Worm (Caenorhabditis elegans) whole organism, L4 larva: Measurements from ENCODE around the gene F31D4.5.

Source experiments
- D1046.2 ChIP-seq: fragments of 200-800 bp; sonication (Bioruptor generic); IDR thresholded peaks from 2 replicates; pipeline ENCODE4 v1.3.6; 2022; ENCODE audit warnings: missing genetic modification characterization, missing compliant biosample characterization
- R02D3.7 ChIP-seq: fragments of 150-350 bp; sonication (generic microtip); optimal IDR thresholded peaks from 3 replicates; lab custom pipeline; 2014; ENCODE audit warnings: missing biosample characterization, missing genetic modification characterization
- Y105C5A.15 ChIP-seq: fragments of 200-800 bp; sonication (Bioruptor generic); IDR thresholded peaks from 2 replicates; pipeline ENCODE4 v1.3.6; 2022; ENCODE audit warnings: missing genetic modification characterization, missing compliant biosample characterization
- Y5F2A.4 ChIP-seq: fragments of 200-800 bp; sonication (Bioruptor generic); optimal IDR thresholded peaks from 2 replicates; lab custom pipeline; 2018; ENCODE audit warnings: mild to moderate bottlenecking, missing genetic modification characterization, missing compliant biosample characterization
- ZK337.2 ChIP-seq: fragments of 200-800 bp; sonication (Bioruptor generic); IDR thresholded peaks from 2 replicates; pipeline ENCODE4 v1.3.6; 2022; ENCODE audit warnings: missing genetic modification reagents, missing genetic modification characterization, missing compliant biosample characterization
- aly-2 ChIP-seq: sonication (generic microtip); optimal IDR thresholded peaks from 2 replicates; lab custom pipeline; 2018; ENCODE audit warnings: missing biosample characterization, missing genetic modification characterization
- ceh-44 ChIP-seq: fragments of 200-800 bp; sonication (Bioruptor generic); IDR thresholded peaks from 2 replicates; pipeline ENCODE4 v1.3.6; 2022; ENCODE audit warnings: missing genetic modification reagents, missing genetic modification characterization, missing compliant biosample characterization
- ceh-82 ChIP-seq: sonication (generic microtip); optimal IDR thresholded peaks from 2 replicates; lab custom pipeline; 2017; ENCODE audit warnings: missing biosample characterization, missing genetic modification characterization
- daf-12 ChIP-seq: fragments of 150-350 bp; optimal IDR thresholded peaks from 2 replicates; lab custom pipeline; 2014; ENCODE audit warnings: missing biosample characterization, missing genetic modification reagents, missing genetic modification characterization
- daf-16 ChIP-seq, 3 experiments: sonication (generic microtip); optimal IDR thresholded peaks; 2 replicates each; lab custom pipeline; 2016 to 2017; ENCODE audit warnings: missing genetic modification characterization in 3 of 3, missing genetic modification reagents in 3 of 3, mild to moderate bottlenecking in 2 of 3, missing compliant biosample characterization in 2 of 3, missing biosample characterization in 1 of 3, moderate library complexity in 1 of 3
- daf-8 ChIP-seq: fragments of 200-800 bp; sonication (Bioruptor generic); IDR thresholded peaks from 2 replicates; pipeline ENCODE4 v1.3.6; 2022; ENCODE audit warnings: missing genetic modification characterization, missing compliant biosample characterization
- dmd-6 ChIP-seq: fragments of 200-800 bp; sonication (Bioruptor generic); IDR thresholded peaks from 2 replicates; pipeline ENCODE4 v1.3.6; 2022; ENCODE audit warnings: missing genetic modification reagents, missing genetic modification characterization, missing compliant biosample characterization
- dmd-8 ChIP-seq: fragments of 200-800 bp; sonication (Bioruptor generic); IDR thresholded peaks from 2 replicates; pipeline ENCODE4 v1.3.6; 2022; ENCODE audit warnings: missing genetic modification characterization, missing compliant biosample characterization
- dpl-1 ChIP-seq: fragments of 150-350 bp; optimal IDR thresholded peaks from 2 replicates; lab custom pipeline; 2014; ENCODE audit warnings: missing biosample characterization, missing genetic modification reagents, missing genetic modification characterization
- duxl-1 ChIP-seq: sonication (generic microtip); optimal IDR thresholded peaks from 2 replicates; lab custom pipeline; 2016; ENCODE audit warnings: mild to moderate bottlenecking, missing genetic modification characterization, moderate library complexity, missing compliant biosample characterization; ENCODE audit not compliant: poor library complexity
- egl-27 ChIP-seq: sonication (generic microtip); optimal IDR thresholded peaks from 3 replicates; lab custom pipeline; 2017; ENCODE audit warnings: missing biosample characterization, missing genetic modification reagents, missing genetic modification characterization
- fkh-10 ChIP-seq: fragments of 150-350 bp; optimal IDR thresholded peaks from 2 replicates; lab custom pipeline; 2014; ENCODE audit warnings: missing biosample characterization, missing genetic modification reagents, missing genetic modification characterization
- gei-8 ChIP-seq: fragments of 200-800 bp; sonication (Bioruptor generic); optimal IDR thresholded peaks from 2 replicates; lab custom pipeline; 2018; ENCODE audit warnings: mild to moderate bottlenecking, missing genetic modification characterization, missing compliant biosample characterization
- hif-1 ChIP-seq, 2 experiments: sonication (generic microtip); optimal IDR thresholded peaks; 2 replicates each; lab custom pipeline; 2016 to 2017; ENCODE audit warnings: missing compliant biosample characterization in 2 of 2, missing genetic modification characterization in 2 of 2, missing genetic modification reagents in 2 of 2, missing genotype in 2 of 2, mild to moderate bottlenecking in 1 of 2
- hlh-30 ChIP-seq: sonication (generic microtip); optimal IDR thresholded peaks from 2 replicates; lab custom pipeline; 2017; ENCODE audit warnings: antibody characterized with exemption, mild to moderate bottlenecking, missing genetic modification characterization, missing compliant biosample characterization; ENCODE audit not compliant: insufficient read depth
- jun-1 ChIP-seq: fragments of 150-350 bp; optimal IDR thresholded peaks from 2 replicates; lab custom pipeline; 2014; ENCODE audit warnings: missing biosample characterization, missing genetic modification reagents, missing genetic modification characterization
- lin-38 ChIP-seq: fragments of 200-800 bp; sonication (Bioruptor generic); IDR thresholded peaks from 2 replicates; pipeline ENCODE4 v1.3.6; 2022; ENCODE audit warnings: missing genetic modification reagents, missing genetic modification characterization, missing compliant biosample characterization
- lin-39 ChIP-seq: fragments of 150-350 bp; optimal IDR thresholded peaks from 2 replicates; lab custom pipeline; 2014; ENCODE audit warnings: missing biosample characterization, missing genetic modification reagents, missing genetic modification characterization
- madf-5 ChIP-seq, 2 experiments: fragments of 200-800 bp; sonication (Bioruptor generic); IDR thresholded peaks; 2 replicates each; pipeline ENCODE4 v1.3.6; 2022; ENCODE audit warnings: missing compliant biosample characterization in 2 of 2, missing genetic modification characterization in 2 of 2
- madf-9 ChIP-seq: fragments of 200-800 bp; sonication (Bioruptor generic); conservative IDR thresholded peaks from 2 replicates; pipeline ENCODE4 v1.3.6; 2022; ENCODE audit warnings: missing genetic modification reagents, missing genetic modification characterization, missing compliant biosample characterization
- mep-1 ChIP-seq: fragments of 150-350 bp; sonication (generic microtip); optimal IDR thresholded peaks from 3 replicates; lab custom pipeline; 2014; ENCODE audit warnings: missing biosample characterization, missing genetic modification characterization
- mes-2 ChIP-seq: sonication (generic microtip); optimal IDR thresholded peaks from 2 replicates; lab custom pipeline; 2016; ENCODE audit warnings: missing genotype, mild to moderate bottlenecking, missing genetic modification characterization, missing compliant biosample characterization; ENCODE audit not compliant: poor library complexity, severe bottlenecking
- mxl-2 ChIP-seq: fragments of 200-800 bp; sonication (Bioruptor generic); conservative IDR thresholded peaks from 2 replicates; pipeline ENCODE4 v1.3.6; 2022; ENCODE audit warnings: missing genetic modification reagents, missing genetic modification characterization, missing compliant biosample characterization
- nhr-10 ChIP-seq: fragments of 150-350 bp; optimal IDR thresholded peaks from 2 replicates; lab custom pipeline; 2014; ENCODE audit warnings: missing biosample characterization, missing genetic modification characterization
- nhr-111 ChIP-seq: fragments of 200-800 bp; sonication (Bioruptor generic); optimal IDR thresholded peaks from 2 replicates; lab custom pipeline; 2018; ENCODE audit warnings: mild to moderate bottlenecking, missing genetic modification characterization, missing compliant biosample characterization
- nhr-237 ChIP-seq: sonication (generic microtip); optimal IDR thresholded peaks from 2 replicates; lab custom pipeline; 2017; ENCODE audit warnings: missing biosample characterization, missing genetic modification characterization
- nhr-25 ChIP-seq: sonication (generic microtip); optimal IDR thresholded peaks from 2 replicates; lab custom pipeline; 2017; ENCODE audit warnings: missing genetic modification characterization, mild to moderate bottlenecking, missing compliant biosample characterization, antibody characterized with exemption, moderate library complexity, borderline replicate concordance; ENCODE audit not compliant: insufficient read depth
- nhr-28 ChIP-seq: fragments of 150-350 bp; optimal IDR thresholded peaks from 2 replicates; lab custom pipeline; 2014; ENCODE audit warnings: missing biosample characterization, missing genetic modification characterization
- nhr-41 ChIP-seq: fragments of 200-800 bp; sonication (Bioruptor generic); IDR thresholded peaks from 2 replicates; pipeline ENCODE4 v1.3.6; 2022; ENCODE audit warnings: missing genetic modification reagents, missing genetic modification characterization, missing compliant biosample characterization
- nhr-42 ChIP-seq: fragments of 200-800 bp; sonication (Bioruptor generic); IDR thresholded peaks from 2 replicates; pipeline ENCODE4 v1.3.6; 2022; ENCODE audit warnings: missing genetic modification characterization, missing compliant biosample characterization
- pha-4 ChIP-seq, 2 experiments: fragments of 150-350 bp in 1 of 2; fragments of 200-800 bp in 1 of 2; sonication (Bioruptor generic) in 1 of 2; IDR thresholded peaks in 1 of 2; optimal IDR thresholded peaks in 1 of 2; 2 replicates each; pipeline versions ENCODE4 v1.3.6 to Lab custom; 2014 to 2022; ENCODE audit warnings: missing genetic modification characterization in 2 of 2, missing genetic modification reagents in 2 of 2, missing biosample characterization in 1 of 2, missing compliant biosample characterization in 1 of 2
- php-3 ChIP-seq: fragments of 200-800 bp; sonication (Bioruptor generic); IDR thresholded peaks from 2 replicates; pipeline ENCODE4 v1.3.6; 2022; ENCODE audit warnings: missing genetic modification reagents, missing genetic modification characterization, missing compliant biosample characterization
- pqm-1 ChIP-seq: sonication (generic microtip); optimal IDR thresholded peaks from 2 replicates; lab custom pipeline; 2017; ENCODE audit warnings: missing biosample characterization, missing genetic modification characterization
- sdz-12 ChIP-seq: fragments of 200-800 bp; sonication (Bioruptor generic); optimal IDR thresholded peaks from 2 replicates; lab custom pipeline; 2018; ENCODE audit warnings: mild to moderate bottlenecking, missing genetic modification characterization, missing compliant biosample characterization
- set-16 ChIP-seq: fragments of 200-800 bp; sonication (Bioruptor generic); IDR thresholded peaks from 2 replicates; pipeline ENCODE4 v1.3.6; 2022; ENCODE audit warnings: missing genetic modification reagents, missing genetic modification characterization, missing compliant biosample characterization
- skn-1 ChIP-seq: fragments of 150-350 bp; optimal IDR thresholded peaks from 2 replicates; lab custom pipeline; 2014; ENCODE audit warnings: missing biosample characterization, missing genetic modification characterization
- snpc-1.2 ChIP-seq: fragments of 200-800 bp; sonication (Bioruptor generic); IDR thresholded peaks from 2 replicates; pipeline ENCODE4 v1.3.6; 2022; ENCODE audit warnings: missing genetic modification reagents, missing genetic modification characterization, missing compliant biosample characterization
- tra-1 ChIP-seq: fragments of 200-800 bp; sonication (Bioruptor generic); IDR thresholded peaks from 2 replicates; pipeline ENCODE4 v1.3.6; 2022; ENCODE audit warnings: missing genetic modification reagents, missing genetic modification characterization, missing compliant biosample characterization
- unc-130 ChIP-seq: sonication (generic microtip); optimal IDR thresholded peaks from 2 replicates; lab custom pipeline; 2016; ENCODE audit warnings: missing genetic modification reagents, missing genetic modification characterization, missing compliant biosample characterization
- unc-39 ChIP-seq: sonication (generic microtip); optimal IDR thresholded peaks from 2 replicates; lab custom pipeline; 2017; ENCODE audit warnings: missing biosample characterization, missing genetic modification characterization
- vab-7 ChIP-seq: fragments of 200-800 bp; sonication (Bioruptor generic); IDR thresholded peaks from 2 replicates; pipeline ENCODE4 v1.3.6; 2022; ENCODE audit warnings: missing genetic modification reagents, missing genetic modification characterization, missing compliant biosample characterization
- zfp-3 ChIP-seq: fragments of 200-800 bp; sonication (Bioruptor generic); conservative IDR thresholded peaks from 2 replicates; pipeline ENCODE4 v1.3.6; 2022; ENCODE audit warnings: missing genetic modification reagents, missing genetic modification characterization, missing compliant biosample characterization
- zip-2 ChIP-seq: fragments of 150-350 bp; optimal IDR thresholded peaks from 2 replicates; lab custom pipeline; 2014; ENCODE audit warnings: missing biosample characterization, missing genetic modification characterization
- ztf-11 ChIP-seq: fragments of 150-350 bp; optimal IDR thresholded peaks from 2 replicates; lab custom pipeline; 2014; ENCODE audit warnings: missing biosample characterization, missing genetic modification characterization

The F31D4.5 gene

DNA sequence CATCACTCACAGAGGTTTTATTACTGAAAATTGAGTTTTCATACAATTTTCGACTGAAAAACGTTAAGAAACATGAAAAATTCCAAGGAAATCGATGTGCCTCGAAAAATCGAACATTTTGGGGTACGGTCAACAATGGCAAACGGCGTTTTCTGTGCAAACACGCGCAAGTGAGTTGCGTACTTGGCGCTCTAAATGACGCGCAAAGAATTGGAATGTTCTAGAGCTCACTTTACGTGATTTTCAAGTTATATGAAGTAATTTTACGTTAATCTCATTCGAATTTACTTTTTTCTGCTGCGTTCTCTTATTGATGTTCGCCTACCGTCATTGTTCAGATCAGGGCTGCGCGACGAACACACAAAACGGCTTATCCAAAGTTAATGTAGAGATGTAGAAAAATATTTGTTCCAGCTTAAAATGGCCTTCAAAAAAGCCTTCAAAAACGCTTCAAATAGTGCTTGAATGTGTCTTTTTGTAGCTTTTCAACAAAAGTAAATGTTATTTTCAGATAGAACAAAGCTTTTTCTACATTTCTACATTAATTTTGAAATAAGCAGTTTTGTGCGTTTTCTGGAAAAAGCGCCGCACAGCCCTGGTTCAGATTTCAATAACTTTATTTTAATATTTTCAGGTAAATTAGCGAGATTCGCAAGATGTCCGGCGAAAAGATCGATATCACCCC lies 8.2 kb upstream of the F31D4.5 start, which contains the start of the genes F31D4.2 and fkb-6:
Gene F31D4.2, minus strand, starts transcription at position 23 of the 685 bp plus-strand sequence.
Gene fkb-6, plus strand, starts transcription at position 635 of the 685 bp plus-strand sequence.
- TF ChIP-seq ceh-82 (tag; lab: Kevin White, UChicago), result no peak
- peak; percentile 50 for TF ChIP-seq fkh-10 (GFP tag; lab: Kevin White, UChicago)
- peak; percentile 71 for TF ChIP-seq dpl-1 (GFP tag; lab: Kevin White, UChicago)
- no peak for TF ChIP-seq tra-1 (GFP tag; lab: Robert Waterston, UW)
- no peak for TF ChIP-seq zip-2 (tag; lab: Kevin White, UChicago)
- TF ChIP-seq daf-12 (tag; lab: Kevin White, UChicago), result no peak
- TF ChIP-seq vab-7 (GFP tag; lab: Robert Waterston, UW), result no peak
- no peak for TF ChIP-seq lin-39 (tag; lab: Kevin White, UChicago)
- TF ChIP-seq daf-16 (GFP tag; optimal IDR thresholded peaks at IDR 0.05; lab: Kevin White, UChicago), result peak in 1 of 2 experiments; percentile 3
- peak; percentile 38 for TF ChIP-seq daf-16 (tag; optimal IDR thresholded peaks at IDR 0.05; lab: Kevin White, UChicago)
- no peak for TF ChIP-seq nhr-237 (tag; lab: Kevin White, UChicago)
- TF ChIP-seq Y5F2A.4 (GFP tag; lab: Kevin White, UChicago), result no peak
- TF ChIP-seq jun-1 (tag; lab: Kevin White, UChicago), result peak; percentile 15
- peak; percentile 25 to 96 for TF ChIP-seq hif-1 (tag; optimal IDR thresholded peaks at IDR 0.05; lab: Kevin White, UChicago)
- TF ChIP-seq lin-38, result peak; percentile 75
- no peak for TF ChIP-seq duxl-1 (tag; lab: Kevin White, UChicago)
- TF ChIP-seq mes-2, result peak; percentile 81
- TF ChIP-seq nhr-41 (GFP tag; lab: Robert Waterston, UW), result no peak
- TF ChIP-seq nhr-42 (GFP tag; lab: Robert Waterston, UW), result no peak
- no peak for TF ChIP-seq nhr-111 (GFP tag; lab: Kevin White, UChicago)
- TF ChIP-seq R02D3.7, result no peak
- TF ChIP-seq unc-130 (GFP tag; lab: Kevin White, UChicago), result no peak
- TF ChIP-seq D1046.2 (GFP tag; lab: Robert Waterston, UW), result no peak
- TF ChIP-seq egl-27 (tag; lab: Kevin White, UChicago), result no peak
- TF ChIP-seq ceh-44 (GFP tag; lab: Robert Waterston, UW), result no peak
- TF ChIP-seq skn-1 (tag; lab: Kevin White, UChicago), result no peak
- no peak for TF ChIP-seq unc-39 (tag; lab: Kevin White, UChicago)
- TF ChIP-seq madf-5 (GFP tag; IDR thresholded peaks at IDR 0.05; lab: Robert Waterston, UW), result no peak
- TF ChIP-seq mep-1 (tag; lab: Kevin White, UChicago), result peak; percentile 68
- no peak for TF ChIP-seq ZK337.2 (GFP tag; lab: Robert Waterston, UW)
- no peak for TF ChIP-seq ztf-11
- no peak for TF ChIP-seq madf-9 (GFP tag; lab: Robert Waterston, UW)
- no peak for TF ChIP-seq aly-2 (tag; lab: Kevin White, UChicago)
- TF ChIP-seq hlh-30 (tag; lab: Kevin White, UChicago), result peak; percentile 58
- no peak for TF ChIP-seq pqm-1 (tag; lab: Kevin White, UChicago)
- no peak for TF ChIP-seq nhr-25 (tag; lab: Kevin White, UChicago)
- TF ChIP-seq Y105C5A.15 (GFP tag; lab: Robert Waterston, UW), result no peak
- no peak for TF ChIP-seq mxl-2 (GFP tag; lab: Robert Waterston, UW)
- TF ChIP-seq sdz-12 (GFP tag; lab: Kevin White, UChicago), result no peak
- 0 out of 2 replicates have a peak, but pooled peaks have one; percentile 38 for TF ChIP-seq zfp-3 (GFP tag; lab: Robert Waterston, UW)
- TF ChIP-seq daf-8, result no peak
- TF ChIP-seq nhr-28, result peak; percentile 61
- no peak for TF ChIP-seq php-3
- TF ChIP-seq snpc-1.2 (GFP tag; lab: Robert Waterston, UW), result 0 out of 2 replicates have a peak, but pooled peaks have one; percentile 43
- TF ChIP-seq nhr-10 (tag; lab: Kevin White, UChicago), result no peak
- TF ChIP-seq set-16 (GFP tag; lab: Robert Waterston, UW), result no peak
- peak; percentile 52 for TF ChIP-seq dmd-6 (GFP tag; lab: Robert Waterston, UW)
- no peak for TF ChIP-seq gei-8 (GFP tag; lab: Kevin White, UChicago)
- TF ChIP-seq dmd-8 (GFP tag; lab: Robert Waterston, UW), result no peak
- no peak for TF ChIP-seq pha-4 (GFP tag; IDR thresholded peaks at IDR 0.05; lab: Robert Waterston, UW)
- peak; percentile 47 for TF ChIP-seq pha-4 (tag; optimal IDR thresholded peaks at IDR 0.05; lab: Kevin White, UChicago)
